Fruit fly (Drosophila melanogaster) whole organism, wandering third instar larva: ENCODE measurements around the gene daed.
A peak's percentile ranks its signal among the peaks of the same experiment; 100 is the strongest.

Experiments
- fru ChIP-seq: fragments of 200-800 bp; sonication (Bioruptor generic); optimal IDR thresholded peaks from 3 replicates; lab custom pipeline; 2016; ENCODE audit warnings: missing biosample characterization, mild to moderate bottlenecking, missing genetic modification characterization
- psq ChIP-seq: fragments of 200-800 bp; sonication (Bioruptor generic); optimal IDR thresholded peaks from 3 replicates; lab custom pipeline; 2017; ENCODE audit warnings: missing biosample characterization, mild to moderate bottlenecking, missing genetic modification characterization, moderate library complexity
- sv ChIP-seq: fragments of 200-800 bp; sonication (Bioruptor generic); optimal IDR thresholded peaks from 3 replicates; lab custom pipeline; 2016; ENCODE audit warnings: missing biosample characterization, missing genetic modification characterization

- TF ChIP-seq sv (GFP tag; lab: Kevin White, UChicago) (no peak), psq (GFP tag; lab: Kevin White, UChicago) (peak; percentile 16), fru (GFP tag; lab: Kevin White, UChicago) (peak; percentile 63)
These were observed 11.2 kb upstream of the daed start for dm6 chr2L:2227316-2227715.
